Fruit fly (Drosophila melanogaster) whole organism, embryonic: ENCODE measurements around the gene CG12069.

Source experiments
- CG10543 ChIP-seq: fragments of 200-800 bp; sonication (Bioruptor generic); optimal IDR thresholded peaks from 3 replicates; lab custom pipeline; 2017; ENCODE audit warnings: missing biosample characterization, mild to moderate bottlenecking, missing genetic modification characterization, moderate library complexity
- CG15269 ChIP-seq: fragments of 200-800 bp; sonication (Bioruptor generic); optimal IDR thresholded peaks from 2 replicates; lab custom pipeline; 2018; ENCODE audit warnings: missing biosample characterization, mild to moderate bottlenecking, missing genetic modification characterization, moderate library complexity
- CG17802 ChIP-seq: fragments of 200-800 bp; sonication (Bioruptor generic); optimal IDR thresholded peaks from 2 replicates; lab custom pipeline; 2018; ENCODE audit warnings: missing biosample characterization, mild to moderate bottlenecking, missing genetic modification characterization, moderate library complexity
- Opbp ChIP-seq: fragments of 200-800 bp; sonication (Bioruptor generic); IDR thresholded peaks from 3 replicates; pipeline ENCODE4 v1.3.6; 2022; ENCODE audit warnings: missing biosample characterization, missing genetic modification characterization; ENCODE audit not compliant: partially characterized antibody
- schlank ChIP-seq: fragments of 200-800 bp; sonication (Bioruptor generic); optimal IDR thresholded peaks from 2 replicates; lab custom pipeline; 2018; ENCODE audit warnings: missing biosample characterization, mild to moderate bottlenecking, missing genetic modification characterization

dm6 chr3R:30699165-30699564, 3.9 kb upstream of the CG12069 start:
- TF ChIP-seq CG15269 (tag; lab: Kevin White, UChicago) (no peak), CG17802 (tag; lab: Kevin White, UChicago) (no peak), Opbp (GFP tag; lab: Robert Waterston, UW) (no peak), CG10543 (GFP tag; lab: Kevin White, UChicago) (no peak), schlank (tag; lab: Kevin White, UChicago) (no peak)
